Worm (Caenorhabditis elegans) whole organism, L4 larva: ENCODE results near the gene sox-2.

Experiments
- F26F4.8 ChIP-seq: fragments of 200-800 bp; sonication (Bioruptor generic); conservative IDR thresholded peaks from 2 replicates; pipeline ENCODE4 v1.3.6; 2022; ENCODE audit warnings: missing genetic modification characterization, missing compliant biosample characterization
- F37D6.2 ChIP-seq: sonication (generic microtip); optimal IDR thresholded peaks from 2 replicates; lab custom pipeline; 2016; ENCODE audit warnings: mild to moderate bottlenecking, missing genetic modification characterization, missing compliant biosample characterization
- F49E8.2 ChIP-seq: sonication (generic microtip); optimal IDR thresholded peaks from 2 replicates; lab custom pipeline; 2016; ENCODE audit warnings: missing compliant biosample characterization, mild to moderate bottlenecking, missing genetic modification characterization, borderline replicate concordance
- Y105C5A.15 ChIP-seq: fragments of 200-800 bp; sonication (Bioruptor generic); IDR thresholded peaks from 2 replicates; pipeline ENCODE4 v1.3.6; 2022; ENCODE audit warnings: missing genetic modification characterization, missing compliant biosample characterization
- ZK337.2 ChIP-seq: fragments of 200-800 bp; sonication (Bioruptor generic); IDR thresholded peaks from 2 replicates; pipeline ENCODE4 v1.3.6; 2022; ENCODE audit warnings: missing genetic modification reagents, missing genetic modification characterization, missing compliant biosample characterization
- aha-1 ChIP-seq: fragments of 150-350 bp; peaks from one replicate; lab custom pipeline; 2014; ENCODE audit warnings: missing biosample characterization, missing genetic modification characterization
- aly-2 ChIP-seq: sonication (generic microtip); optimal IDR thresholded peaks from 2 replicates; lab custom pipeline; 2018; ENCODE audit warnings: missing biosample characterization, missing genetic modification characterization
- ceh-28 ChIP-seq: fragments of 150-350 bp; optimal IDR thresholded peaks from 2 replicates; lab custom pipeline; 2014; ENCODE audit warnings: missing biosample characterization, missing genetic modification reagents, missing genetic modification characterization
- ceh-44 ChIP-seq: fragments of 200-800 bp; sonication (Bioruptor generic); IDR thresholded peaks from 2 replicates; pipeline ENCODE4 v1.3.6; 2022; ENCODE audit warnings: missing genetic modification reagents, missing genetic modification characterization, missing compliant biosample characterization
- ceh-62 ChIP-seq: sonication (generic microtip); optimal IDR thresholded peaks from 2 replicates; lab custom pipeline; 2017; ENCODE audit warnings: missing biosample characterization, missing genetic modification characterization
- ces-1 ChIP-seq: fragments of 150-350 bp; sonication (generic microtip); optimal IDR thresholded peaks from 4 replicates; lab custom pipeline; 2014; ENCODE audit warnings: missing biosample characterization, missing genetic modification reagents, missing genetic modification characterization
- daf-16 ChIP-seq, 3 experiments: sonication (generic microtip); optimal IDR thresholded peaks; 2 replicates each; lab custom pipeline; 2016 to 2017; ENCODE audit warnings: missing genetic modification characterization in 3 of 3, missing genetic modification reagents in 3 of 3, mild to moderate bottlenecking in 2 of 3, missing compliant biosample characterization in 2 of 3, missing biosample characterization in 1 of 3, moderate library complexity in 1 of 3
- dmd-6 ChIP-seq: fragments of 200-800 bp; sonication (Bioruptor generic); IDR thresholded peaks from 2 replicates; pipeline ENCODE4 v1.3.6; 2022; ENCODE audit warnings: missing genetic modification reagents, missing genetic modification characterization, missing compliant biosample characterization
- dve-1 ChIP-seq: sonication (generic microtip); optimal IDR thresholded peaks from 2 replicates; lab custom pipeline; 2017; ENCODE audit warnings: antibody characterized with exemption, mild to moderate bottlenecking, missing genetic modification characterization, missing compliant biosample characterization; ENCODE audit not compliant: insufficient read depth
- fkh-10 ChIP-seq: fragments of 150-350 bp; optimal IDR thresholded peaks from 2 replicates; lab custom pipeline; 2014; ENCODE audit warnings: missing biosample characterization, missing genetic modification reagents, missing genetic modification characterization
- hif-1 ChIP-seq, 2 experiments: sonication (generic microtip); optimal IDR thresholded peaks; 2 replicates each; lab custom pipeline; 2016 to 2017; ENCODE audit warnings: missing compliant biosample characterization in 2 of 2, missing genetic modification characterization in 2 of 2, missing genetic modification reagents in 2 of 2, missing genotype in 2 of 2, mild to moderate bottlenecking in 1 of 2
- hlh-11 ChIP-seq: fragments of 200-800 bp; sonication (Bioruptor generic); optimal IDR thresholded peaks from 2 replicates; lab custom pipeline; 2018; ENCODE audit warnings: mild to moderate bottlenecking, missing genetic modification characterization, missing compliant biosample characterization
- hlh-30 ChIP-seq: sonication (generic microtip); optimal IDR thresholded peaks from 2 replicates; lab custom pipeline; 2017; ENCODE audit warnings: antibody characterized with exemption, mild to moderate bottlenecking, missing genetic modification characterization, missing compliant biosample characterization; ENCODE audit not compliant: insufficient read depth
- hmg-1.1 ChIP-seq: fragments of 200-800 bp; sonication (Bioruptor generic); IDR thresholded peaks from 2 replicates; pipeline ENCODE4 v1.3.6; 2022; ENCODE audit warnings: missing genetic modification reagents, missing genetic modification characterization, missing compliant biosample characterization
- lin-29 ChIP-seq: fragments of 200-800 bp; sonication (Bioruptor generic); IDR thresholded peaks from 2 replicates; pipeline ENCODE4 v1.3.6; 2022; ENCODE audit warnings: missing genetic modification reagents, missing genetic modification characterization, missing compliant biosample characterization
- madf-5 ChIP-seq, 2 experiments: fragments of 200-800 bp; sonication (Bioruptor generic); IDR thresholded peaks; 2 replicates each; pipeline ENCODE4 v1.3.6; 2022; ENCODE audit warnings: missing compliant biosample characterization in 2 of 2, missing genetic modification characterization in 2 of 2
- madf-9 ChIP-seq: fragments of 200-800 bp; sonication (Bioruptor generic); conservative IDR thresholded peaks from 2 replicates; pipeline ENCODE4 v1.3.6; 2022; ENCODE audit warnings: missing genetic modification reagents, missing genetic modification characterization, missing compliant biosample characterization
- mdl-1 ChIP-seq, 2 experiments: fragments of 150-350 bp in 1 of 2; sonication (generic microtip) in 1 of 2; optimal IDR thresholded peaks; 2 replicates each; lab custom pipeline; 2014 to 2017; ENCODE audit warnings: missing biosample characterization in 2 of 2, missing genetic modification characterization in 2 of 2
- mdt-29 ChIP-seq: fragments of 200-800 bp; sonication (Bioruptor generic); IDR thresholded peaks from 2 replicates; pipeline ENCODE4 v1.3.6; 2022; ENCODE audit warnings: missing genetic modification reagents, missing genetic modification characterization, missing compliant biosample characterization
- mep-1 ChIP-seq: fragments of 150-350 bp; sonication (generic microtip); optimal IDR thresholded peaks from 3 replicates; lab custom pipeline; 2014; ENCODE audit warnings: missing biosample characterization, missing genetic modification characterization
- mes-2 ChIP-seq: sonication (generic microtip); optimal IDR thresholded peaks from 2 replicates; lab custom pipeline; 2016; ENCODE audit warnings: missing genotype, mild to moderate bottlenecking, missing genetic modification characterization, missing compliant biosample characterization; ENCODE audit not compliant: poor library complexity, severe bottlenecking
- mxl-2 ChIP-seq: fragments of 200-800 bp; sonication (Bioruptor generic); conservative IDR thresholded peaks from 2 replicates; pipeline ENCODE4 v1.3.6; 2022; ENCODE audit warnings: missing genetic modification reagents, missing genetic modification characterization, missing compliant biosample characterization
- mxl-3 ChIP-seq: fragments of 200-800 bp; sonication (Bioruptor generic); optimal IDR thresholded peaks from 2 replicates; lab custom pipeline; 2018; ENCODE audit warnings: mild to moderate bottlenecking, missing genetic modification characterization, missing compliant biosample characterization
- nhr-102 ChIP-seq: sonication (generic microtip); optimal IDR thresholded peaks from 2 replicates; lab custom pipeline; 2016; ENCODE audit warnings: mild to moderate bottlenecking, missing genetic modification characterization, moderate library complexity, missing compliant biosample characterization
- nhr-11 ChIP-seq: fragments of 150-350 bp; optimal IDR thresholded peaks from 2 replicates; lab custom pipeline; 2014; ENCODE audit warnings: missing biosample characterization, missing genetic modification characterization
- nhr-25 ChIP-seq: sonication (generic microtip); optimal IDR thresholded peaks from 2 replicates; lab custom pipeline; 2017; ENCODE audit warnings: missing genetic modification characterization, mild to moderate bottlenecking, missing compliant biosample characterization, antibody characterized with exemption, moderate library complexity, borderline replicate concordance; ENCODE audit not compliant: insufficient read depth
- nhr-28 ChIP-seq: fragments of 150-350 bp; optimal IDR thresholded peaks from 2 replicates; lab custom pipeline; 2014; ENCODE audit warnings: missing biosample characterization, missing genetic modification characterization
- nhr-6 ChIP-seq: fragments of 150-350 bp; optimal IDR thresholded peaks from 2 replicates; lab custom pipeline; 2014; ENCODE audit warnings: missing biosample characterization, missing genetic modification characterization
- php-3 ChIP-seq: fragments of 200-800 bp; sonication (Bioruptor generic); IDR thresholded peaks from 2 replicates; pipeline ENCODE4 v1.3.6; 2022; ENCODE audit warnings: missing genetic modification reagents, missing genetic modification characterization, missing compliant biosample characterization
- rbr-2 ChIP-seq: sonication (generic microtip); optimal IDR thresholded peaks from 2 replicates; lab custom pipeline; 2016; ENCODE audit warnings: missing genotype, missing genetic modification characterization, missing compliant biosample characterization
- saeg-2 ChIP-seq: fragments of 200-800 bp; sonication (Bioruptor generic); IDR thresholded peaks from 2 replicates; pipeline ENCODE4 v1.3.6; 2022; ENCODE audit warnings: missing genetic modification reagents, missing genetic modification characterization, missing compliant biosample characterization
- sdz-12 ChIP-seq: fragments of 200-800 bp; sonication (Bioruptor generic); optimal IDR thresholded peaks from 2 replicates; lab custom pipeline; 2018; ENCODE audit warnings: mild to moderate bottlenecking, missing genetic modification characterization, missing compliant biosample characterization
- set-16 ChIP-seq: fragments of 200-800 bp; sonication (Bioruptor generic); IDR thresholded peaks from 2 replicates; pipeline ENCODE4 v1.3.6; 2022; ENCODE audit warnings: missing genetic modification reagents, missing genetic modification characterization, missing compliant biosample characterization
- skn-1 ChIP-seq: fragments of 150-350 bp; optimal IDR thresholded peaks from 2 replicates; lab custom pipeline; 2014; ENCODE audit warnings: missing biosample characterization, missing genetic modification characterization
- snpc-4 ChIP-seq: fragments of 150-350 bp; optimal IDR thresholded peaks from 2 replicates; lab custom pipeline; 2014; ENCODE audit warnings: missing biosample characterization, missing genetic modification characterization
- spr-1 ChIP-seq: sonication (generic microtip); optimal IDR thresholded peaks from 2 replicates; lab custom pipeline; 2016; ENCODE audit warnings: mild to moderate bottlenecking, missing genetic modification characterization, missing compliant biosample characterization
- unc-62 ChIP-seq, 3 experiments: fragments of 150-350 bp in 1 of 3; sonication (generic microtip); optimal IDR thresholded peaks in 2 of 3; peaks in 1 of 3; 1 replicate in 1 of 3; 2 replicates in 2 of 3; lab custom pipeline; 2014 to 2017; ENCODE audit warnings: missing biosample characterization in 3 of 3, missing genetic modification characterization in 3 of 3, missing genetic modification reagents in 3 of 3, missing genotype in 1 of 3
- zfp-2 ChIP-seq: sonication (generic microtip); optimal IDR thresholded peaks from 2 replicates; lab custom pipeline; 2016; ENCODE audit warnings: mild to moderate bottlenecking, missing genetic modification characterization, missing compliant biosample characterization
- zfp-3 ChIP-seq: fragments of 200-800 bp; sonication (Bioruptor generic); conservative IDR thresholded peaks from 2 replicates; pipeline ENCODE4 v1.3.6; 2022; ENCODE audit warnings: missing genetic modification reagents, missing genetic modification characterization, missing compliant biosample characterization
- zip-2 ChIP-seq: fragments of 150-350 bp; optimal IDR thresholded peaks from 2 replicates; lab custom pipeline; 2014; ENCODE audit warnings: missing biosample characterization, missing genetic modification characterization

sox-2 gene

DNA sequence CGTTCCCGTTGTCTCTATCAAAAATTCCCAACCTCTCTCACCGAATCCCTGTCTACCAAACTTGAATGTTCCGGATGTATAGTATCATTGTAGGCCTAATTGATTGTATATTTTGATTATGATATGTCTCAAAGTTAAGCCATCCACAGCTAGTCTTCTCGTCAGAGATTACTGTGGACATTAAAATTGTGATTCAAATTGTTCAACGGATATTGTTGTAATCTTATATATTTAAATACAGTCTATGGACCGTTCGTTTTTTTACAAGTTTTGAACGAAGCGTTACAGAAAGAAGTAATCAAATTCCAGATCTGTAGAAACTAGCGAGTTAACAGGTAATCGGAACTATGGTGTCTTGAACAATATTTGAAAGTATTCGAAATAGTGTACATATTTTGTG lies 17.2 kb upstream of the sox-2 start, which contains the start of gene F48E3.9:
Gene F48E3.9, plus strand, starts transcription at position 301 of the 400 bp plus-strand sequence.
- TF ChIP-seq mes-2 (tag; lab: Kevin White, UChicago) (no peak), aha-1 (tag; lab: Kevin White, UChicago) (no peak), php-3 (GFP tag; lab: Robert Waterston, UW) (no peak), aly-2 (tag; lab: Kevin White, UChicago) (no peak), ceh-44 (GFP tag; lab: Robert Waterston, UW) (no peak), zip-2 (tag; lab: Kevin White, UChicago) (no peak), madf-5 (GFP tag; IDR thresholded peaks at IDR 0.05; lab: Robert Waterston, UW) (no peak), spr-1 (no peak), F37D6.2 (tag; lab: Kevin White, UChicago) (no peak), nhr-102 (tag; lab: Kevin White, UChicago) (no peak), F26F4.8 (GFP tag; lab: Robert Waterston, UW) (no peak), ces-1 (GFP tag; lab: Kevin White, UChicago) (no peak), zfp-3 (GFP tag; lab: Robert Waterston, UW) (no peak), snpc-4 (tag; lab: Kevin White, UChicago) (no peak), saeg-2 (GFP tag; lab: Robert Waterston, UW) (no peak), ZK337.2 (GFP tag; lab: Robert Waterston, UW) (no peak), ceh-28 (tag; lab: Kevin White, UChicago) (no peak), zfp-2 (no peak), dve-1 (tag; lab: Kevin White, UChicago) (no peak)

DNA sequence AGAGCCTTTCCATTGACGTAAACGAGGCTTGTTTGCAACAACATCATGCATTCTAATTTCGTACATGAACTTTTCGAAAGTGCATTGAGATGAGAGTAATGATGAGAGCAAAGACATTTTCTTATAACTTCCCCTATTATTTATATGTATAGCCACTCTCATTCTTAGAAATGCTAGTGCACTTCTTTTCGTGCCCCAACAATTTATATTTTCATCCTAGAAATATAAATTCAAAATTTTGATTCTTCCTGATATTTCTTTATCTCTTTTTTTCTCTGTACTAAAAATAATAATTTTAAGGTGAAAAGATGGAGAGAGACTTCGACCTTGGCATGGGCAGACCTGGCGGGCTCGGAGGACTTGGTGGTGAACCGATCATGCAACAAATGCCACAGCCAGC lies 15.4 kb upstream of the sox-2 start, which contains the start of gene mek-1:
Gene mek-1, plus strand, starts transcription at position 301 of the 400 bp plus-strand sequence.
- no peak for TF ChIP-seq zip-2 (tag; lab: Kevin White, UChicago)
- TF ChIP-seq mxl-2 (GFP tag; lab: Robert Waterston, UW), result no peak
- no peak for TF ChIP-seq sdz-12 (GFP tag; lab: Kevin White, UChicago)
- TF ChIP-seq nhr-25 (tag; lab: Kevin White, UChicago), result no peak
- TF ChIP-seq ceh-62 (tag; lab: Kevin White, UChicago), result no peak

DNA sequence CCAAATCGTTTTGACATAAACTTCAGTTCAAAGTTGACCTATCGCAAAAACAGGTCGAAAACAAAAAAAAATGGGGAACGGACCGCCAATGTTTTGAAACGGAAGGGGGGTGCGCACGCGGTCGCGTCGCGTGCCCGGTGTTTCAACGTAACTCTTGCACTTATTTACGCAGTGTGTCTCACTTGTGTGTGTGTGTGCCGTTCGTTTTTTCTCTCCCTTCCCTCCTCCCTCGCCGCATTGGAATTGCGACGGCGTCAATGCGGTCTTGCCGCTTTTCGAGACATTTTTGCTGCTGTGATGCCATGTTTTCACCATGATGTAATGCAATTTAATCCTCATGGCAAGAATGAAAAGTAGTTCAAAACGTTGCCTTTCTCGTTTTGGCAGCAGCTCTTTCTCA lies 14.9 kb upstream of the sox-2 start:
- peak; percentile 58 for TF ChIP-seq rbr-2 (tag; lab: Kevin White, UChicago)
- TF ChIP-seq nhr-11, result peak; percentile 43
- TF ChIP-seq F49E8.2 (tag; lab: Kevin White, UChicago), result no peak
- TF ChIP-seq madf-9 (GFP tag; lab: Robert Waterston, UW), result 0 out of 2 replicates have a peak, but pooled peaks have one; percentile 2
- peak; percentile 91 for TF ChIP-seq mxl-3
- TF ChIP-seq Y105C5A.15 (GFP tag; lab: Robert Waterston, UW), result no peak
- peak; percentile 58 for TF ChIP-seq mep-1
- TF ChIP-seq mdl-1 (tag; optimal IDR thresholded peaks at IDR 0.05; lab: Kevin White, UChicago), result peak; percentile 2 to 75
- peak; percentile 59 for TF ChIP-seq hlh-11 (tag; lab: Kevin White, UChicago)
- TF ChIP-seq lin-29 (GFP tag; lab: Robert Waterston, UW), result no peak
- 0 out of 2 replicates have a peak, but pooled peaks have one; percentile 18 for TF ChIP-seq set-16
- peak; percentile 37; the same call in 1 of the 2 replicates for TF ChIP-seq dmd-6 (GFP tag; lab: Robert Waterston, UW)
- peak; percentile 62 for TF ChIP-seq hmg-1.1 (GFP tag; lab: Robert Waterston, UW)
- TF ChIP-seq ceh-28 (tag; lab: Kevin White, UChicago), result no peak
- TF ChIP-seq fkh-10, result peak; percentile 26
- peak; percentile 40 for TF ChIP-seq nhr-6 (tag; lab: Kevin White, UChicago)
- TF ChIP-seq mdt-29, result 0 out of 2 replicates have a peak, but pooled peaks have one; percentile 16
- TF ChIP-seq hlh-30 (tag; lab: Kevin White, UChicago), result peak; percentile 88
- TF ChIP-seq unc-62 (GFP tag; optimal IDR thresholded peaks at IDR 0.05 in 1 of 2; lab: Kevin White, UChicago), result peak in 1 of 2 experiments; percentile 91
- TF ChIP-seq unc-62 (tag; optimal IDR thresholded peaks at IDR 0.05; lab: Kevin White, UChicago), result no peak
- TF ChIP-seq hif-1 (tag; optimal IDR thresholded peaks at IDR 0.05; lab: Kevin White, UChicago), result peak in 1 of 2 experiments; percentile 38
- peak; percentile 56 for TF ChIP-seq mes-2 (tag; lab: Kevin White, UChicago)
- peak; percentile 42 for TF ChIP-seq nhr-28 (tag; lab: Kevin White, UChicago)
- peak in 1 of 2 experiments; percentile 1 for TF ChIP-seq daf-16 (GFP tag; optimal IDR thresholded peaks at IDR 0.05; lab: Kevin White, UChicago)
- peak; percentile 47 for TF ChIP-seq daf-16 (tag; optimal IDR thresholded peaks at IDR 0.05; lab: Kevin White, UChicago)
- TF ChIP-seq skn-1 (tag; lab: Kevin White, UChicago), result no peak
- TF ChIP-seq ceh-44 (GFP tag; lab: Robert Waterston, UW), result peak; percentile 3; the same call in 1 of the 2 replicates
- TF ChIP-seq zfp-3 (GFP tag; lab: Robert Waterston, UW), result no peak
